Fruit fly (Drosophila melanogaster): ENCODE measurements around the gene CG10341.

The CG10341 gene

DNA sequence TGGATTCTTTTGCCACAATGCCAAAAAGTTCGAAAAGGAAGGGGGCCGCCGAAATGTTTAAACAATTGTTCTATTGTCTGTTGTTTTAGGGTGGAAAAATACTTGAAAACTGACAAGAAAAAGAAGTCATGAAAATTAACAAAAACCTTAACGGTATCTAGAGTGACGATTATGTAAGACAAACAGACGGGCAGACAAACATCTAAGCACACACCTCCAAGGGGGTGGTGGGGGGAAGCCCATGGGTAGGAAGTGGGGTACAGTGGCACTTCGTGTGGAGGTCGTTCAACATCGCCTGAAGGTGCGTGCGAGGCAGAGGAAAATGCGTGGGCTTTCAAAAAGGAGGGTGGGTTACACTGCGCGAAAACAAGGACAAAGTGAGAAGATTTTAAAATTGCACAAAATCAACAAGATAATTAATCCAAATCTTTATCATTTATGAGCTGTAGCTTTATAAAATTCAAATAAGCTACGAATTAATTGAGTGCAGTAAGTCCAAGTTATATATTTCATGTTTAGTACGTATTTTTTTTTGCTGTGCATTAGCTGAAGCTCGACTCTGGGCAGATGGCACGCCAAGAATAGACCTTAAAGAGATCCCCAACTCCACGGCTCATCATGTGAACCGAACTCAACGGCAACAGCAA lies 19.0 kb downstream of the CG10341 start (continued):
- TF ChIP-seq CG8119 (GFP tag; IDR thresholded peaks at IDR 0.05): peak; percentile 36; the same call in 1 of the 3 replicates
- TF ChIP-seq ss (GFP tag; optimal IDR thresholded peaks at IDR 0.05): peak in 1 of 2 experiments; percentile 44
- TF ChIP-seq Eip75B (GFP tag; optimal IDR thresholded peaks at IDR 0.05): peak; percentile 15

dm6 chr2L:18719583-18719982 lies 21.1 kb downstream of the CG10341 start:
- peak; percentile 74 for TF ChIP-seq Hr4 (GFP tag; optimal IDR thresholded peaks at IDR 0.05)
- no peak for TF ChIP-seq CG1621 (tag; optimal IDR thresholded peaks at IDR 0.05)
- TF ChIP-seq CG15336 (GFP tag; IDR thresholded peaks at IDR 0.05): 0 out of 2 replicates have a peak, but pooled peaks have one; percentile 19
- TF ChIP-seq CG6808 (GFP tag; optimal IDR thresholded peaks at IDR 0.05): no peak
- TF ChIP-seq dsx (GFP tag; optimal IDR thresholded peaks at IDR 0.05; ENCODE audit: poor library complexity, severe bottlenecking): peak; percentile 13
- TF ChIP-seq eg (GFP tag; IDR thresholded peaks at IDR 0.05): 0 out of 3 replicates have a peak, but pooled peaks have one; percentile 30
- no peak for TF ChIP-seq CG3032 (tag; optimal IDR thresholded peaks at IDR 0.05)
- TF ChIP-seq CG4318 (GFP tag; optimal IDR thresholded peaks at IDR 0.05): peak; percentile 34
- TF ChIP-seq CG32006 (GFP tag; optimal IDR thresholded peaks at IDR 0.05): peak; percentile 70
- peak; percentile 41; the same call in 1 of the 3 replicates for TF ChIP-seq CG8119 (GFP tag; IDR thresholded peaks at IDR 0.05)
- TF ChIP-seq Eip78C (GFP tag): peak; percentile 59

DNA sequence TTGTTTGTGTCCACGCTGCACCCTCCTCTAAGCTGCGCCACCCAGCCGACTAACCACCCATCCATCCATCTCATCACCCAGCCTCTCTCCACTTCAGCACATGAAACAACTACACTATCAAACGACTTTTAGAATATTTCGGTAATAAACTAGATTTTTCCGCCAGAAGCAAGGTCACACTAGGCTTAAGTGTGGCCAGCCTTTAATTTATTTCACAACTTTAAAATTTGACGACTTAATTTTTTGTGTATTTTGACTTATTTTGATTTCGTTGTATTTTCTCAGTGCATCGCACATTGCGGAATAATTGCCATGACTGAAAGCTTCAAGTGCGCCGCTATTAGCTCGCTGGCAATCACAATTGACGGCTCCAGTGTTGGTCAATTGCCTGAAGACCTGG lies 26.3 kb downstream of the CG10341 start:
- TF ChIP-seq ss (GFP tag; optimal IDR thresholded peaks at IDR 0.05) (no peak), fd85E (GFP tag; optimal IDR thresholded peaks at IDR 0.05) (no peak), CG7368 (GFP tag; optimal IDR thresholded peaks at IDR 0.05) (no peak), CG6276 (GFP tag; optimal IDR thresholded peaks at IDR 0.05) (peak; percentile 50), CG16779 (tag; optimal IDR thresholded peaks at IDR 0.05) (peak; percentile 19), Gug (GFP tag; IDR thresholded peaks at IDR 0.05) (peak; percentile 61), spab (GFP tag; optimal IDR thresholded peaks at IDR 0.05) (no peak), Met (GFP tag; optimal IDR thresholded peaks at IDR 0.05) (no peak), Hr4 (GFP tag; optimal IDR thresholded peaks at IDR 0.05) (peak; percentile 87), CG8119 (GFP tag; IDR thresholded peaks at IDR 0.05) (peak; percentile 74), CG6163 (GFP tag; IDR thresholded peaks at IDR 0.05) (peak; percentile 76), Eip78C (GFP tag) (peak; percentile 79), dac (GFP tag; optimal IDR thresholded peaks at IDR 0.05) (peak; percentile 59), CG3919 (GFP tag; optimal IDR thresholded peaks at IDR 0.05) (peak; percentile 22), OdsH (GFP tag; optimal IDR thresholded peaks at IDR 0.05) (peak; percentile 17), achi (GFP tag; optimal IDR thresholded peaks at IDR 0.05) (peak; percentile 34), topi (GFP tag; optimal IDR thresholded peaks at IDR 0.05) (no peak), acj6 (GFP tag; optimal IDR thresholded peaks at IDR 0.05) (peak; percentile 0), eg (GFP tag; IDR thresholded peaks at IDR 0.05) (peak; percentile 75; the same call in 2 of the 3 replicates), CG4318 (GFP tag; optimal IDR thresholded peaks at IDR 0.05) (peak; percentile 61), salr (GFP tag; optimal IDR thresholded peaks at IDR 0.05) (peak in 1 of 2 experiments; percentile 22), pdm3 (GFP tag; optimal IDR thresholded peaks at IDR 0.05) (peak; percentile 20), fkh (GFP tag; optimal IDR thresholded peaks at IDR 0.05) (no peak), CG32006 (GFP tag; optimal IDR thresholded peaks at IDR 0.05) (peak; percentile 70), Hr38 (GFP tag; optimal IDR thresholded peaks at IDR 0.05) (no peak), Ets96B (tag; optimal IDR thresholded peaks at IDR 0.05) (peak; percentile 10), CG15336 (GFP tag; IDR thresholded peaks at IDR 0.05) (peak; percentile 74), Smox (GFP tag; optimal IDR thresholded peaks at IDR 0.05) (no peak), CG11294 (GFP tag; IDR thresholded peaks at IDR 0.05) (peak; percentile 16; the same call in 1 of the 2 replicates)

dm6 chr2L:18727986-18728385 lies 29.5 kb downstream of the CG10341 start:
- TF ChIP-seq Hr4 (GFP tag; optimal IDR thresholded peaks at IDR 0.05) (peak; percentile 25), svp (GFP tag) (no peak), pdm3 (GFP tag; optimal IDR thresholded peaks at IDR 0.05) (no peak), fd59A (GFP tag; optimal IDR thresholded peaks at IDR 0.05) (no peak)

Measured in whole organism, prepupa.